Worm (Caenorhabditis elegans): Measurements from ENCODE around the gene Y54G2A.52.

Gene Y54G2A.52

DNA sequence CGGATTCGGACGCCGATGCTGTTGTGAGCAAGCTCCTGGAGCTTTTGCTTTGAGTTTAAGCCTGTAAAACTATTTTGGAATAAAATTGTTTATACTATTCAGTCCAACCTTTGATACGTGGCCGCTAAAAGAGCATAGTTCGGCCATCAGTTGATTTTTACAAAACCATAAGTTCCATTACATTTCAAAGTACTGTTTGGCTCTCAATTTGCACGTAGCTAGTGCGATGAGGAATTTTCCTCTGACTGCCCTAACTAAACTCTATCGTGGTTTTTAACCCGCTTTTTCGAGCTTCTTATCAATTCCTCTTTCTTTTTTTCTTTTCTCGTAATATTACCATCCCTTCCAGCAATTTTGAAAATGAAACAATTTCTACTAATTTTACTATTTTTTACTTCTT lies 25.0 kb upstream of the Y54G2A.52 start, which contains the start of gene clec-80:
Gene clec-80, plus strand, starts transcription at position 301 of the 400 bp plus-strand sequence.
- no peak for TF ChIP-seq ceh-45 (GFP tag; IDR thresholded peaks at IDR 0.05)
- TF ChIP-seq K02D7.2 (tag; optimal IDR thresholded peaks at IDR 0.05): no peak
- TF ChIP-seq sox-4 (tag; optimal IDR thresholded peaks at IDR 0.05): no peak
- no peak for TF ChIP-seq hlh-8 (tag; optimal IDR thresholded peaks at IDR 0.05)
- no peak for TF ChIP-seq pqm-1 (tag; optimal IDR thresholded peaks at IDR 0.05)
- no peak for TF ChIP-seq ceh-24 (tag; optimal IDR thresholded peaks at IDR 0.05)
- TF ChIP-seq nhr-232 (tag; optimal IDR thresholded peaks at IDR 0.05): no peak
- TF ChIP-seq unc-42 (tag; optimal IDR thresholded peaks at IDR 0.05): no peak
- no peak for TF ChIP-seq hlh-30 (tag; optimal IDR thresholded peaks at IDR 0.05; ENCODE audit: insufficient read depth)

DNA sequence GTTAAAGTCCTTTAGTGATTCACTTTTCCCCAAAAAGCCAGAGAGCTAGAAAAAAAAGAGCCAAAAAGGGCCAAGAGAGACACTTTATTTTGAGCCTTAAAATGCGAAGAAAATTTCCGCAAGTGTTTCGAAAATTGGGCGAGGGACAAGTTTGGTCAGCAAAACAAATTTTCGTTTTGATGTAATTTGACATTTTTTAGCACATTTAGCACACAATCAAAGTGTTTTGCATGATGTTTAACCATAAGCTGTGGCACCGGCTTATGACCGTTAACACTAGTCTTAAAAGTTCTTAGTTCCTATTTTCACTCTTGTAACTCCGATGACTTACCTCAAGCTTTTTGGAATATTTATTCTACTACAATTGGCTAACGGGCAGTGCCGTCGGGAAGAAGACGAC lies 21.9 kb upstream of the Y54G2A.52 start, which contains the start of gene Y54G2A.37:
Gene Y54G2A.37, plus strand, starts transcription at position 301 of the 400 bp plus-strand sequence.
- no peak for TF ChIP-seq pha-4 (tag; optimal IDR thresholded peaks at IDR 0.05)
- TF ChIP-seq pag-3 (tag; optimal IDR thresholded peaks at IDR 0.05; ENCODE audit: borderline replicate concordance): no peak
- no peak for TF ChIP-seq tbx-2 (tag; optimal IDR thresholded peaks at IDR 0.05)
- no peak for TF ChIP-seq hlh-15 (tag; optimal IDR thresholded peaks at IDR 0.05)
- no peak for TF ChIP-seq pat-9 (tag; optimal IDR thresholded peaks at IDR 0.05)
- no peak for TF ChIP-seq odd-2 (tag; optimal IDR thresholded peaks at IDR 0.05)

DNA sequence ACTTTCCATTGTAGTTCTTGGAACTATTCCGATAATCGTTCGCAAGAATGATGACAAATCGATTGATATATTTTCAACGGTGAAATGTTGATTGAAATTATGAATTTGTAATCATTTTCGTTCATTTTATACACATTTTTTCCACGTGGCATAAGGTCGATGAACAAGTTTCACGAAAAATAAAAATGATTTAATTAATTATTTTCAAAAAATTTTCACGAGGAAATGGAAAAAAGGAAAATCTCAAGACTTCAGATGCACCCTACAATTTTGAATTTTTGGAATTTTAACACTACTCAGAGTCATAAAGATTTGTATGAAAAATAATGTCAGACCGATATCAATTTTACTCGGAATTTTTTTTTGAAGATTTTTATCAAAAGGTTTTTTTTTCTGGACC lies 21.1 kb upstream of the Y54G2A.52 start, which contains the start of gene Y54G2A.13:
Gene Y54G2A.13, minus strand, starts transcription at position 101 of the 400 bp plus-strand sequence.
- TF ChIP-seq hlh-13 (GFP tag; optimal IDR thresholded peaks at IDR 0.05) (no peak), ttx-3 (tag; optimal IDR thresholded peaks at IDR 0.05) (no peak), ceh-24 (tag; optimal IDR thresholded peaks at IDR 0.05) (no peak), pha-4 (tag; optimal IDR thresholded peaks at IDR 0.05) (no peak), gmeb-2 (tag; optimal IDR thresholded peaks at IDR 0.05) (no peak), pha-2 (tag; optimal IDR thresholded peaks at IDR 0.05) (no peak), ceh-6 (GFP tag; optimal IDR thresholded peaks at IDR 0.05) (no peak)

DNA sequence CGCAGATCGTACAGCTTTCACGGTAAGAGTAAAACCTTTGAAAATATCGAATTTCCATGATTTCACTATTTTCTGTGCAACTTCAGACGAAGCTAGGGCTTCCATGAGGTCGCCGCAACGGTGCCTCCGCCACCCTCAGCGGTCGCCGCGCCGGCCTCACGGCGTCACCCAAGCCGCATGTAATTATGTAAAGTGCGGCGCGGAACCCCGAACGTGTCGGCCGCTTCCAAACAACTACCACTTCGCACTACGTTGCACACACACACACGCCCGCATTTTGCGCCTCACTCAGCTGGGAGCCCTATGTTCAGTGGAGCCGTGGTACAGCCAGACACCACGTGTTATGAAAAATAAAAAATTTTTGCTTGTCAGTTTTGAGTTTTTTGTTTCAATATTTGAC lies 18.6 kb upstream of the Y54G2A.52 start:
- TF ChIP-seq pros-1 (tag; optimal IDR thresholded peaks at IDR 0.05) (no peak), ceh-48 (tag; optimal IDR thresholded peaks at IDR 0.05) (no peak), unc-55 (GFP tag; optimal IDR thresholded peaks at IDR 0.05) (no peak), Y22D7AL.16 (tag; optimal IDR thresholded peaks at IDR 0.05) (no peak), ceh-30 (tag; optimal IDR thresholded peaks at IDR 0.05) (no peak), pag-3 (tag; optimal IDR thresholded peaks at IDR 0.05; ENCODE audit: borderline replicate concordance) (no peak), K09A11.1 (tag; optimal IDR thresholded peaks at IDR 0.05; ENCODE audit: insufficient read depth) (no peak), tbx-2 (tag; optimal IDR thresholded peaks at IDR 0.05) (no peak), rnt-1 (tag; optimal IDR thresholded peaks at IDR 0.05) (no peak), ceh-31 (tag; optimal IDR thresholded peaks at IDR 0.05) (no peak), npax-4 (tag; optimal IDR thresholded peaks at IDR 0.05) (no peak), sox-2 (GFP tag; IDR thresholded peaks at IDR 0.05) (no peak), madf-2 (tag; optimal IDR thresholded peaks at IDR 0.05) (no peak), pax-1 (tag; optimal IDR thresholded peaks at IDR 0.05) (no peak), hlh-13 (GFP tag; optimal IDR thresholded peaks at IDR 0.05) (no peak), dmd-4 (tag; optimal IDR thresholded peaks at IDR 0.05; ENCODE audit: borderline replicate concordance) (no peak), nhr-232 (tag; optimal IDR thresholded peaks at IDR 0.05) (no peak), zip-5 (tag; optimal IDR thresholded peaks at IDR 0.05) (no peak), pha-4 (tag; optimal IDR thresholded peaks at IDR 0.05) (no peak), hlh-8 (tag; optimal IDR thresholded peaks at IDR 0.05) (no peak)

DNA sequence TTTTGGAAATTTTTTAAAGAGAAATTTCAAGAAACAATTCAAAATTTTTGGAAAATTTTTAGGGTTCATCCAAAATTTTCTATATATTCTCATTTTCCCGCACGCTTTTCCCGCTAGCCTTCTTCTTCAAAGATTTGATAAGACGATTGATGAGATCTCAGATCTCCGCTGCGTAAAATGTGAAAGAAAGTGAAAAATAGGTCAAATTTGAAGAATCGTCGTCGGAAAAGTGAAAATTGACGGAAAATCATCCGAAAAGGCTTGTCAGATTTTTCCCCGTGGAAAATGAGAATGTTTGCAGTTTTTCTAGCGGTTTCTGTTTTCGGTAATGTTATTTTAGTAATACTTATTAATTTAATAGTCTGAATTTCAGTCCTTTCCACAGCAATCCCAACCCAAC lies 10.7 kb upstream of the Y54G2A.52 start, which contains the start of gene Y54G2A.76:
Gene Y54G2A.76, plus strand, starts transcription at position 203 of the 400 bp plus-strand sequence.
- TF ChIP-seq odd-2 (tag; optimal IDR thresholded peaks at IDR 0.05) (no peak), eyg-1 (tag; optimal IDR thresholded peaks at IDR 0.05) (no peak), pqm-1 (tag; optimal IDR thresholded peaks at IDR 0.05) (no peak), ceh-45 (GFP tag; IDR thresholded peaks at IDR 0.05) (no peak), sox-4 (tag; optimal IDR thresholded peaks at IDR 0.05) (no peak), ztf-16 (tag; optimal IDR thresholded peaks at IDR 0.05) (no peak), ceh-31 (tag; optimal IDR thresholded peaks at IDR 0.05) (no peak), ceh-48 (tag; optimal IDR thresholded peaks at IDR 0.05) (no peak)

Measured in whole organism, late embryonic.